Worm (Caenorhabditis elegans) whole organism, late embryonic: ENCODE measurements around the gene srh-185.

ENCODE experiments used
- C38D4.7 ChIP-seq: fragments of 200-800 bp; sonication (Bioruptor generic); optimal IDR thresholded peaks from 2 replicates; lab custom pipeline; 2018; ENCODE audit warnings: mild to moderate bottlenecking, missing genetic modification characterization, moderate library complexity, missing compliant biosample characterization
- K09A11.1 ChIP-seq: sonication (generic microtip); optimal IDR thresholded peaks from 2 replicates; lab custom pipeline; 2017; ENCODE audit warnings: antibody characterized with exemption, mild to moderate bottlenecking, missing genetic modification characterization, missing compliant biosample characterization; ENCODE audit not compliant: insufficient read depth
- ahr-1 ChIP-seq: sonication (generic microtip); optimal IDR thresholded peaks from 2 replicates; lab custom pipeline; 2016; ENCODE audit warnings: missing genetic modification characterization, missing compliant biosample characterization
- ama-1 ChIP-seq: fragments of 150-350 bp; optimal IDR thresholded peaks from 2 replicates; lab custom pipeline; 2014
- ceh-19 ChIP-seq: fragments of 200-800 bp; sonication (Bioruptor generic); optimal IDR thresholded peaks from 2 replicates; lab custom pipeline; 2018; ENCODE audit warnings: mild to moderate bottlenecking, missing genetic modification characterization, missing compliant biosample characterization
- ceh-22 ChIP-seq: sonication (generic microtip); optimal IDR thresholded peaks from 2 replicates; lab custom pipeline; 2017; ENCODE audit warnings: missing biosample characterization, missing genetic modification characterization
- ceh-9 ChIP-seq: sonication (generic microtip); optimal IDR thresholded peaks from 2 replicates; lab custom pipeline; 2016; ENCODE audit warnings: mild to moderate bottlenecking, missing genetic modification characterization, inconsistent platforms, missing compliant biosample characterization
- dve-1 ChIP-seq: sonication (generic microtip); optimal IDR thresholded peaks from 2 replicates; lab custom pipeline; 2017; ENCODE audit warnings: antibody characterized with exemption, mild to moderate bottlenecking, missing genetic modification characterization, missing compliant biosample characterization
- elt-4 ChIP-seq: sonication (generic microtip); optimal IDR thresholded peaks from 2 replicates; lab custom pipeline; 2016; ENCODE audit warnings: missing genetic modification characterization, missing compliant biosample characterization
- ets-4 ChIP-seq: sonication (generic microtip); optimal IDR thresholded peaks from 2 replicates; lab custom pipeline; 2016; ENCODE audit warnings: missing genetic modification characterization, missing compliant biosample characterization
- hlh-15 ChIP-seq: sonication (generic microtip); optimal IDR thresholded peaks from 2 replicates; lab custom pipeline; 2016; ENCODE audit warnings: missing genetic modification characterization, missing compliant biosample characterization
- hlh-30 ChIP-seq: sonication (generic microtip); optimal IDR thresholded peaks from 2 replicates; lab custom pipeline; 2017; ENCODE audit warnings: antibody characterized with exemption, missing genetic modification characterization, missing compliant biosample characterization; ENCODE audit not compliant: insufficient read depth
- hlh-6 ChIP-seq: sonication (generic microtip); optimal IDR thresholded peaks from 2 replicates; lab custom pipeline; 2016; ENCODE audit warnings: missing genotype, missing genetic modification characterization, missing compliant biosample characterization
- lim-6 ChIP-seq: sonication (generic microtip); optimal IDR thresholded peaks from 2 replicates; lab custom pipeline; 2016; ENCODE audit warnings: missing genetic modification characterization, missing compliant biosample characterization
- madf-2 ChIP-seq: sonication (generic microtip); optimal IDR thresholded peaks from 2 replicates; lab custom pipeline; 2017; ENCODE audit warnings: missing genetic modification characterization, missing compliant biosample characterization
- mec-3 ChIP-seq: sonication (generic microtip); optimal IDR thresholded peaks from 2 replicates; lab custom pipeline; 2016; ENCODE audit warnings: borderline replicate concordance, missing genetic modification characterization, missing compliant biosample characterization
- nfya-1 ChIP-seq: sonication (generic microtip); optimal IDR thresholded peaks from 2 replicates; lab custom pipeline; 2017; ENCODE audit warnings: missing genetic modification characterization, mild to moderate bottlenecking, missing compliant biosample characterization, antibody characterized with exemption, moderate library complexity
- nhr-232 ChIP-seq: sonication (generic microtip); optimal IDR thresholded peaks from 2 replicates; lab custom pipeline; 2016; ENCODE audit warnings: missing genetic modification characterization, missing compliant biosample characterization
- npax-4 ChIP-seq: sonication (generic microtip); optimal IDR thresholded peaks from 2 replicates; lab custom pipeline; 2016; ENCODE audit warnings: missing genetic modification characterization, missing compliant biosample characterization
- pag-3 ChIP-seq: sonication (generic microtip); optimal IDR thresholded peaks from 2 replicates; lab custom pipeline; 2016; ENCODE audit warnings: missing compliant biosample characterization, missing genetic modification characterization, borderline replicate concordance
- pha-2 ChIP-seq: sonication (generic microtip); optimal IDR thresholded peaks from 2 replicates; lab custom pipeline; 2017; ENCODE audit warnings: mild to moderate bottlenecking, missing genetic modification characterization, missing compliant biosample characterization
- sdc-2 ChIP-seq: sonication (generic microtip); optimal IDR thresholded peaks from 2 replicates; lab custom pipeline; 2016; ENCODE audit warnings: missing genotype, missing genetic modification characterization, missing compliant biosample characterization
- syd-9 ChIP-seq: sonication (generic microtip); optimal IDR thresholded peaks from 2 replicates; lab custom pipeline; 2016; ENCODE audit warnings: mild to moderate bottlenecking, missing genetic modification characterization, moderate library complexity, missing compliant biosample characterization
- unc-55 ChIP-seq: sonication (generic microtip); optimal IDR thresholded peaks from 2 replicates; lab custom pipeline; 2017; ENCODE audit warnings: missing biosample characterization, missing genetic modification reagents, missing genetic modification characterization
- zip-5 ChIP-seq: sonication (generic microtip); optimal IDR thresholded peaks from 2 replicates; lab custom pipeline; 2016; ENCODE audit warnings: missing genetic modification characterization, missing compliant biosample characterization
- ztf-16 ChIP-seq: sonication (generic microtip); optimal IDR thresholded peaks from 2 replicates; lab custom pipeline; 2017; ENCODE audit warnings: missing genetic modification characterization, missing compliant biosample characterization

Gene srh-185

ce11 chrV:3112198-3112597, 46.2 kb downstream of the srh-185 start:
- TF ChIP-seq ceh-19 (no peak), hlh-15 (no peak), zip-5 (no peak), unc-55 (no peak), C38D4.7 (no peak), syd-9 (tag; lab: Kevin White, UChicago) (no peak), sdc-2 (tag; lab: Kevin White, UChicago) (no peak), hlh-6 (tag; lab: Kevin White, UChicago) (no peak), ahr-1 (tag; lab: Kevin White, UChicago) (no peak), pha-2 (tag; lab: Kevin White, UChicago) (no peak), pag-3 (tag; lab: Kevin White, UChicago) (no peak), ama-1 (lab: Kevin White, UChicago) (no peak)

ce11 chrV:3113751-3114150, 47.7 kb downstream of the srh-185 start, which contains the start of gene Y73C8C.8:
Gene Y73C8C.8, minus strand, starts transcription at chrV:3113851.
- TF ChIP-seq hlh-30 (tag; lab: Kevin White, UChicago) (no peak), ztf-16 (tag; lab: Kevin White, UChicago) (no peak), ceh-22 (tag; lab: Kevin White, UChicago) (no peak), ets-4 (tag; lab: Kevin White, UChicago) (no peak), K09A11.1 (tag; lab: Kevin White, UChicago) (no peak)

- TF ChIP-seq npax-4 (no peak), mec-3 (tag; lab: Kevin White, UChicago) (no peak), ceh-9 (tag; lab: Kevin White, UChicago) (no peak), lim-6 (tag; lab: Kevin White, UChicago) (no peak), nhr-232 (tag; lab: Kevin White, UChicago) (no peak), madf-2 (tag; lab: Kevin White, UChicago) (no peak), pag-3 (tag; lab: Kevin White, UChicago) (no peak), dve-1 (tag; lab: Kevin White, UChicago) (no peak), elt-4 (tag; lab: Kevin White, UChicago) (no peak), nfya-1 (tag; lab: Kevin White, UChicago) (no peak)
Measured at ce11 chrV:3114973-3115372, 48.9 kb downstream of the srh-185 start, which contains the start of gene Y73C8C.3. Gene Y73C8C.3, plus strand, starts transcription at chrV:3115273.
